Fruit fly (Drosophila melanogaster): ENCODE data around the gene mge.

Gene mge

DNA sequence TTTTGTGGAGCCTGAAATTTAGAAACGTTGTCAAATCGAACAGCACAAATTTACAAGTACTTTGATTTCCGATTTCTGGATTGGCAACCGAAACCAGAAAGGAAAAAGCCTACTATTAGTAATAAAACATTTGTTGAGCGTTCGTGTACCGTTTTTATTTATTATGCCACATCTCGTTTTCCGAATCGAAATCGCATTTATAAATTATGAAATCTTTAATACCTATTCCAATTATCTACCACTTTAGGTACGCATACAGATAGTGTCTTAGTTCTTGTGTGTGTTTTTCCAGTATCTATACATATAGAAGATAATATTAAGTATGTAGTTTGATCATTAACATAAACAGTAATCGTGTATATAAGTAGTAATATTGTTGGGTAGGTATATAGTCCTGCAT, at the start of gene mge:
mge (minus strand) TSS at position 101 of the 400 bp plus-strand sequence.
- TF ChIP-seq CG14711 (tag; optimal IDR thresholded peaks at IDR 0.05) (no peak), toe (GFP tag; optimal IDR thresholded peaks at IDR 0.05) (no peak), bab1 (GFP tag; optimal IDR thresholded peaks at IDR 0.05) (no peak), CG5204 (GFP tag; optimal IDR thresholded peaks at IDR 0.05) (no peak), CG7101 (tag; optimal IDR thresholded peaks at IDR 0.05) (no peak), Mnt (GFP tag; optimal IDR thresholded peaks at IDR 0.05) (no peak)

DNA sequence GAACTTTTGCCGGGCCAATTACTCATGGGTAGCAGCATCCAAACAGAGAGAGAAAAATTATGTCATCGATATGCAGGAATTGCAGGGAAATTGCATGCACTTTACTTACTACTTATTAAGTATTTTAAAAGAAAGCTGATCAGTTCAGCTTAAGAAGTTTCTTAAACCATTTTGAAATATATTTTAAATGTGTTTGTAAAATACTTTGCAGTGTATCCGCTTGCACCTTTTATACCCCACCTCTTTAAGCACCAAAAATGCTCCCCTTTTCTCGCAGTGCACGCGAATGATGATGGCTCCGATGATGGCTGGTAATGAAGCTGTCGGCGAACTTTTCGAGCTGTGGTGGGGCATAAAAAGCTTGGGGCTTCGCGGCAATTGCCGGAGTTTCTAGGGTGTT, 42.7 kb upstream of the mge start, which contains the start of gene CG14984:
CG14984 (minus strand) TSS at position 83 of the 400 bp plus-strand sequence.
- no peak for TF ChIP-seq tj (GFP tag; optimal IDR thresholded peaks at IDR 0.05)
- no peak for TF ChIP-seq Crg-1 (GFP tag; optimal IDR thresholded peaks at IDR 0.05)
- TF ChIP-seq CG7045 (GFP tag; optimal IDR thresholded peaks at IDR 0.05) = peak; percentile 13

DNA sequence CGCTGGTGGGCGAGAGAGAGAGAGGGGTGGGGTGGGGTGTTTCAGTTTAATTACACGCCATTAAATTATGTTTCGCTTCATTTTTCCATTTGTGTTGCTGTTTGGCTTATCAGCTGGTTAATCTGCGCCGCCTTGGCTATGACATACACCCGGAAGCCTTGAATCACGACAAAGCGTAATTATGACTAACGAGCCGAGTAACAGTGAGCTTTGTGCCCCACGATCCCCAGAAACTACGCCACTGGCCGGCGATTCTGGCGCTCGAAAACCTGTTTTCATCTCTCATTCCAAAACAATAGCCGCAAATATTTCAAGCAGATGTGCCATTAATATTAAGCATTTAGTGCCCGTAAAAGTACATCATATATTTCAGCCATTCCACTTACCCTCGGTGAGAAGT, 42.1 kb upstream of the mge start:
- no peak for TF ChIP-seq tj (GFP tag; optimal IDR thresholded peaks at IDR 0.05)
- TF ChIP-seq cnc (optimal IDR thresholded peaks at IDR 0.05) = no peak
- no peak for TF ChIP-seq CG7101 (tag; optimal IDR thresholded peaks at IDR 0.05)
- no peak for TF ChIP-seq kay (GFP tag; ENCODE audit: borderline replicate concordance)
- TF ChIP-seq Crg-1 (GFP tag; optimal IDR thresholded peaks at IDR 0.05) = no peak
- no peak for TF ChIP-seq CG12768 (GFP tag; optimal IDR thresholded peaks at IDR 0.05)
- no peak for TF ChIP-seq pad (GFP tag; optimal IDR thresholded peaks at IDR 0.05)
- TF ChIP-seq CG14711 (tag; optimal IDR thresholded peaks at IDR 0.05) = no peak
- TF ChIP-seq CG5204 (GFP tag; optimal IDR thresholded peaks at IDR 0.05) = no peak
- TF ChIP-seq toe (GFP tag; optimal IDR thresholded peaks at IDR 0.05) = no peak
- no peak for TF ChIP-seq bab1 (GFP tag; optimal IDR thresholded peaks at IDR 0.05)

DNA sequence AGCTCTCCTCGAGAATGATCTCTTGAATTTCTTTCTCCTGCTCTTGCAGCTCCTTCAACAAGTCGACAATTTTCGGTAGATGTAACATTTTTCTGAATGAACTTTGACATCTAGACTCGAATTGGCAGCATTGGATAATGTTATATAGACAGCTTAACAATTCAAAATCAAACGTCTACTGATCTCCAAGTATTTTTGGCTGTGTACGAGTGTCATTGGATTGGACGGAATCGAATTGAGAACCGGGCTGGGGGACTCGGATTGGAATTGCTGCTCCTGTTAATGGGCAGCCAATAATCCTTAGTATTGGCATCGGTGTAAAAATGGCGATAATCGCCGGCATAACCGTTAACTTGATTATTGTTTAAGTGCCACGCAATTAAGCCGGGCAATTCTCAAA, 39.5 kb upstream of the mge start, which contains the start of gene CG14983:
CG14983 (minus strand) TSS at position 101 of the 400 bp plus-strand sequence.
- TF ChIP-seq ovo (GFP tag; optimal IDR thresholded peaks at IDR 0.05) (no peak), CG7101 (tag; optimal IDR thresholded peaks at IDR 0.05) (no peak), Clk (GFP tag; optimal IDR thresholded peaks at IDR 0.05) (no peak), cic (GFP tag; optimal IDR thresholded peaks at IDR 0.05) (no peak), CG1620 (GFP tag; optimal IDR thresholded peaks at IDR 0.05) (no peak), CG12768 (GFP tag; optimal IDR thresholded peaks at IDR 0.05) (no peak), CG33017 (tag; optimal IDR thresholded peaks at IDR 0.05) (no peak), CG5204 (GFP tag; optimal IDR thresholded peaks at IDR 0.05) (no peak), tj (GFP tag; optimal IDR thresholded peaks at IDR 0.05) (no peak), Mnt (GFP tag; optimal IDR thresholded peaks at IDR 0.05) (no peak), toe (GFP tag; optimal IDR thresholded peaks at IDR 0.05) (no peak), pad (GFP tag; optimal IDR thresholded peaks at IDR 0.05) (no peak), Hr96 (GFP tag; optimal IDR thresholded peaks at IDR 0.05) (no peak), bab1 (GFP tag; optimal IDR thresholded peaks at IDR 0.05) (no peak), cnc (optimal IDR thresholded peaks at IDR 0.05) (no peak), Crg-1 (GFP tag; optimal IDR thresholded peaks at IDR 0.05) (no peak), CG7045 (GFP tag; optimal IDR thresholded peaks at IDR 0.05) (no peak)

DNA sequence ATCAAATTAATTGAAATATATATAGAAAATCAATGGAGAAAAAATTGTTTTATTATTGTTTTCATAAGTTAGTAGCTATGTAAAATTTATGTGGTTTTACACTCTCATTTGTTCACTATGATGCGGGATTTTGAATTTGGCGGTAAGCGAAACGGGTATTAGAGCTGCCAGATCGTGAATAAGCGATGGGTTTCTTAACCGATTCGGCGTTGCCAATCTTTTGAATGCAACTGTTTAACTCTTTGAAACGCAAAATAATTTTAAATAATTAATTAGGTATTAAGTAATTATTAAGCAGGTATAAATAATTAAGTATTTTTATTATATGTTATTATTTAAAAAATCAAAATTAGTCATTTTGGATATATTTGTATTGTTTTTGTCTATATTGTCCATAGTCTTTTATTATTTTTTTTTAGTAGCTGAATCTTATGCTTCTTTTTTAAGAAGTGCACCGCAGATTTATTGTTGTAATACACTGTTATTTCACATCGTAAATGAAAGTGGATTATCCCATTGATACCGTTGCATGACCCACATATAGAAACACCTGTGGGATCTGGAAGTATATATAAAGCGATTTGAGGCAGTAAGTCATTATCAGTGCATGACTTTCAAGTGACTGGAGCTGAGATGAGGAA, 37.7 kb upstream of the mge start, which contains the start of gene CG10853:
CG10853 (plus strand) TSS at position 591 of the 641 bp plus-strand sequence.
- TF ChIP-seq bab1 (GFP tag; optimal IDR thresholded peaks at IDR 0.05) (no peak), ovo (GFP tag; optimal IDR thresholded peaks at IDR 0.05) (no peak), CG14711 (tag; optimal IDR thresholded peaks at IDR 0.05) (no peak), kay (GFP tag; ENCODE audit: borderline replicate concordance) (no peak), Hr96 (GFP tag; optimal IDR thresholded peaks at IDR 0.05) (no peak)

DNA sequence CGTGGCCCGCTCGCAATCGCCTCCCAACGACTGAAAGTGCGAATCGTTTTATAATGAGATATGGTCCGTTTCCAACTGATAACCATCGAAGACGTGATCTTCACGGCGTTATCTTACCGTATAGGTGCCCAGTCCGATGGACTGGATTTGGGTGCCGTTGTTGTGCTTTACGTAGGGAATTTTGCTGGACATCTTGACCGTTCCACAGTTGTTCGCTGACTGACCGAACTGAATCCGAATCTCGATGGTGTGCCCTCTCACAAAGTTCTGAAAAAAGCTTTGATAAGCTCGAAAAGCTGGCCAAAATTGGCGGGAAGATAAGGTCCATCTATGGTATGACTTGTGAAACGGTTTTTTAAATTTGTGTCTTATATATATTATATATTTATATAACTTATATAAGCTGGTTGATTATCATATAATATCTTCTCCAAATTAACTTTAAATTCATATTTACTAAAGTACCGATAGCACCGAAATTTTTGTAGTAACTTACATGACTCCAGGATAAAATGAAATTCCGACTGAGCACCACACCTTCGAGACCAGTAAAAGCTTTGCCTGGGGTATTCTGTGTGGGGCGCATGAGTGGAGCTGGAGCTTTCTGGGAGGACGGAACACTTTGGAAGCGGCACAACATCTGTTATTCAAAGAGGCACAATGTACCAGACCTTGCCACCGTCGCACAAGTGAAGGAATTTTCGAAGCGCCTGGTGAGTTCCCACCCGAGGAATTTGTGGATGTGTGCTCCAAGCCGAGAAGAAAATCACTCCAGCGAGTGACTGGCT, 32.7 kb upstream of the mge start, which contains the start of the genes CG10863 and CG14982:
CG10863 (minus strand) TSS at position 225 of the 788 bp plus-strand sequence.
CG14982 (plus strand) TSS at position 470 of the 788 bp plus-strand sequence.
- TF ChIP-seq Crg-1 (GFP tag; optimal IDR thresholded peaks at IDR 0.05) = peak; percentile 7
- peak; percentile 87 for TF ChIP-seq Mnt (GFP tag; optimal IDR thresholded peaks at IDR 0.05)
- TF ChIP-seq CG14711 (tag; optimal IDR thresholded peaks at IDR 0.05) = peak; percentile 34
- no peak for TF ChIP-seq CG7045 (GFP tag; optimal IDR thresholded peaks at IDR 0.05)
- no peak for TF ChIP-seq Clk (GFP tag; optimal IDR thresholded peaks at IDR 0.05)
- no peak for TF ChIP-seq kay (GFP tag; ENCODE audit: borderline replicate concordance)
- TF ChIP-seq CG7101 (tag; optimal IDR thresholded peaks at IDR 0.05) = peak; percentile 50
- peak; percentile 49 for TF ChIP-seq Hr96 (GFP tag; optimal IDR thresholded peaks at IDR 0.05)
- TF ChIP-seq bab1 (GFP tag; optimal IDR thresholded peaks at IDR 0.05) = peak; percentile 28
- peak; percentile 54 for TF ChIP-seq CG12768 (GFP tag; optimal IDR thresholded peaks at IDR 0.05)
- no peak for TF ChIP-seq cnc (optimal IDR thresholded peaks at IDR 0.05)
- TF ChIP-seq cic (GFP tag; optimal IDR thresholded peaks at IDR 0.05) = peak; percentile 87
- TF ChIP-seq CG33017 (tag; optimal IDR thresholded peaks at IDR 0.05) = peak; percentile 55
- peak; percentile 10 for TF ChIP-seq pad (GFP tag; optimal IDR thresholded peaks at IDR 0.05)
- TF ChIP-seq tj (GFP tag; optimal IDR thresholded peaks at IDR 0.05) = no peak
- TF ChIP-seq CG11617 (GFP tag; optimal IDR thresholded peaks at IDR 0.05) = peak; percentile 15
- peak; percentile 25 for TF ChIP-seq CG1620 (GFP tag; optimal IDR thresholded peaks at IDR 0.05)
- TF ChIP-seq CG5204 (GFP tag; optimal IDR thresholded peaks at IDR 0.05) = no peak
